Worm (Caenorhabditis elegans): ENCODE results near the gene tag-293.
A peak's percentile ranks its signal among the peaks of the same experiment; 100 is the strongest.

Gene tag-293

DNA sequence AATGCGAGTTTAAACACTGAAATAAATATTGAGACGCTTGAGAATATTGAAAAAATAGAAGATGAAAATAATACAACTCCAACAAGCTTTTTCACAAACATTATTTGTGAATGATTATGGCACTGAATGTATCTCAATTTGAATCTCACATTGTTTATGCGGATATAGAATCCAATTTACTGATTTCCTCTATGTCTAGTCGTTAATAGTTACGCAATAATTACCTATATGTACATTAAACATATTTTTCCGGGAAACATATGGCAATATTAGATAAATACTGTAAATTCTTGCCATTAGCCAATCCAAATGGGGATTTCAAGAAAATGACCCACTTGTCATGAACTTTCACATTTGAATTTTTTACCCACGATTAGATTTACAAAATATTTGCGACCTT is 40.0 kb upstream of the tag-293 start, which contains the start of gene srx-9:
Gene srx-9, minus strand, starts transcription at position 101 of the 400 bp plus-strand sequence.
- TF ChIP-seq elt-3 (tag; optimal IDR thresholded peaks at IDR 0.05), result no peak
- no peak for TF ChIP-seq ztf-1 (GFP tag; conservative IDR thresholded peaks at IDR 0.05)
- TF ChIP-seq ZK546.5 (tag; optimal IDR thresholded peaks at IDR 0.05), result no peak
- TF ChIP-seq F13H6.1 (tag; optimal IDR thresholded peaks at IDR 0.05), result no peak
- no peak for TF ChIP-seq nhr-129 (tag; optimal IDR thresholded peaks at IDR 0.05)
- TF ChIP-seq ztf-4 (tag; optimal IDR thresholded peaks at IDR 0.05), result no peak
- no peak for TF ChIP-seq fos-1 (tag; optimal IDR thresholded peaks at IDR 0.05)
- TF ChIP-seq sma-9 (GFP tag; optimal IDR thresholded peaks at IDR 0.05), result no peak
- TF ChIP-seq sma-9 (tag; optimal IDR thresholded peaks at IDR 0.05), result no peak
- TF ChIP-seq sem-4 (tag; optimal IDR thresholded peaks at IDR 0.05), result no peak
- TF ChIP-seq mab-5 (tag; optimal IDR thresholded peaks at IDR 0.05), result no peak
- TF ChIP-seq egl-27 (tag; optimal IDR thresholded peaks at IDR 0.05), result no peak
- no peak for TF ChIP-seq nhr-25 (tag; optimal IDR thresholded peaks at IDR 0.05)
- TF ChIP-seq lin-11 (tag; optimal IDR thresholded peaks at IDR 0.05), result no peak
- TF ChIP-seq crh-2 (tag; optimal IDR thresholded peaks at IDR 0.05), result no peak
- no peak for TF ChIP-seq sma-3 (GFP tag; optimal IDR thresholded peaks at IDR 0.05)
- TF ChIP-seq nhr-6 (tag; optimal IDR thresholded peaks at IDR 0.05), result no peak

DNA sequence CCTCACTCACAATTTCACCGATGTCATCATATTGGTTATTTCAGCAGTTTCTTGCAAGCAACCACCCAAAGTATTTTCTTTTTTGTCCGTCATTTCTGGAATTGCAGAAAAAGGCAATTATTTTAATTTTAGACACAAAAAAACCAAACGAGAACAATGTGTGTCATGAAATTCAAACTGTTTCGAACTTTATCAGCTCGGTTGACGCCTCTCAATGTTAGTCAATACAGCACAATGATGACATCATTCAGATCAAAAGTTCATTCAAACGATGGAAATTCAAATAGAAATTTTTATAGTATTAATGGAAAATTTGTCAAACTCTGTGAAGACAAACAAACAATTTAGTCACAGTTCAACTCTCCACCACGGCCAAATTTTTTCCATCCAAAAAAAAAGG is 36.6 kb upstream of the tag-293 start, which contains the start of gene fbxa-105:
Gene fbxa-105, minus strand, starts transcription at position 97 of the 400 bp plus-strand sequence.
- no peak for TF ChIP-seq ztf-1 (GFP tag; conservative IDR thresholded peaks at IDR 0.05)
- peak; percentile 70 for TF ChIP-seq fos-1 (tag; optimal IDR thresholded peaks at IDR 0.05)

DNA sequence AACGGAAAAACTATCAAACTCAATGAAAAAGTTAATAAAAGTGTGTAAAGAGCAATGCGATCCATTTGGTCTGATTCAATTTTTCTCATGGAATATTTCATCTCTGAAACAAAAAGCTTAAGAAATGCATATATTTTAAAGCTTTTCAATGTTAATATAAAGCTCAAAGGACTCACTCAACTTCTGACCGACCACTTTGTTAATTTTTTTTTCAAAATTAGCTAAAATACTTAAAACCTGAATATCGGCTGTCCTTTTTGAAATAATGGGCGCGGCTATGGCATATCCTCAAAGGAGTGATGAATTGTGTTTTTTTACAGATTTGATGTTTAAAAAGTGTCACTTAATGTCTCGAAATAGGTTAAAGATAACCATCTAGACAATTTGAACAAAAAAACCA is 34.4 kb upstream of the tag-293 start, which contains the start of gene C02H6.1:
Gene C02H6.1, minus strand, starts transcription at position 101 of the 400 bp plus-strand sequence.
- TF ChIP-seq mbf-1 (tag; optimal IDR thresholded peaks at IDR 0.05) (no peak), ama-1 (optimal IDR thresholded peaks at IDR 0.05) (no peak), mab-5 (tag; optimal IDR thresholded peaks at IDR 0.05) (no peak), ztf-11 (tag; optimal IDR thresholded peaks at IDR 0.05) (no peak), nhr-129 (tag; optimal IDR thresholded peaks at IDR 0.05) (no peak), R02D3.7 (tag; optimal IDR thresholded peaks at IDR 0.05) (no peak), lin-11 (tag; optimal IDR thresholded peaks at IDR 0.05) (no peak), ztf-4 (tag; optimal IDR thresholded peaks at IDR 0.05) (no peak), unc-39 (tag; optimal IDR thresholded peaks at IDR 0.05) (no peak), alr-1 (tag; optimal IDR thresholded peaks at IDR 0.05) (no peak), unc-62 (GFP tag; optimal IDR thresholded peaks at IDR 0.05) (no peak), zag-1 (tag; optimal IDR thresholded peaks at IDR 0.05) (no peak), snpc-4 (tag; optimal IDR thresholded peaks at IDR 0.05) (no peak), lsy-2 (tag; optimal IDR thresholded peaks at IDR 0.05) (no peak), elt-1 (tag; optimal IDR thresholded peaks at IDR 0.05) (no peak)

DNA sequence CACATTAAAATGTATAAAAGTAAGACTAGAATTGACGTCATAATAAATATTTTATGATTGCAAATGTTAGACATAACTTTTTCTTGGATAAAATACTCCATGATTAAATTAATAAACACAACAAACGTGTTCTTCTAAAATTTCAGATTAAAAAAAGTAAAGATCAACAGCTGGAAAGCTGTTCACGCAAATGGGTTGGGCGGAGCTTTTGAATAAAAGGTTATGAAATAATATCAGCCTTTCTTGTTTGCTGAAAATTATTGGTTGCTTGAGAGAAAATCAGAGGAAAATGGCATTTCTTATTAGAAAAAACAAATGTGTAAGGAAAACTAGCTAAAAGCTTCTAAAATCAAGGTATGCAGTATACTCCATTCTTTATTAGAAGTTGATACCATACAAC is 32.4 kb upstream of the tag-293 start, which contains the start of gene C02H6.3:
Gene C02H6.3, minus strand, starts transcription at position 101 of the 400 bp plus-strand sequence.
- TF ChIP-seq gmeb-1 (tag; optimal IDR thresholded peaks at IDR 0.05) (no peak), alr-1 (tag; optimal IDR thresholded peaks at IDR 0.05) (no peak), nhr-237 (tag; optimal IDR thresholded peaks at IDR 0.05) (no peak), lsy-2 (tag; optimal IDR thresholded peaks at IDR 0.05) (no peak), ZK546.5 (tag; optimal IDR thresholded peaks at IDR 0.05) (no peak)

DNA sequence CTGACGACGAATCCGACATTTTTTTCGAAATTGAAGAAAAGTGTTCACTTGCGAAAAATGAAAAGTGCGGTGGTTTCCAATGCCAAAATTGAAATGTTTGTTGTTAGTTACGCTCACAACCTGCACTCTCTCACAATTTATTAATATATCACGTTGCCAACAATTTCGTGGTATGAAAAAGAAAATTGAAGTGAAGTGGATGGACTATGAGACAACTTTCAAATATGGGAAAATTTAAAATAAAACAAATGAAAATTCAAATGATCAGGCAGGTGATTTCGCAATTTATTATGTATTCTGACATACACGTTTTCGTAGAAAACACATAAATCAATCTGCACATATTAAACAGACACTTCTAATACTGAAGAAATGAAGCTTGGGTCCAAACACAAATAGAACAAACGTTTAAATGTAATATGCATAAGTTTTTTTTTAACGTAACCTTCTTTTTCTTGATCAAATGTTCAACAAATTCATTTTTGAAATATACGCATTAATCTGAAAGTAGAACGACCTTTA is 30.7 kb upstream of the tag-293 start, which contains the start of gene srp-6:
Gene srp-6, minus strand, starts transcription at position 51 of the 522 bp plus-strand sequence.
- TF ChIP-seq nhr-23 (tag; optimal IDR thresholded peaks at IDR 0.05) (no peak), nhr-237 (tag; optimal IDR thresholded peaks at IDR 0.05) (no peak), ztf-4 (tag; optimal IDR thresholded peaks at IDR 0.05) (no peak), unc-55 (GFP tag; optimal IDR thresholded peaks at IDR 0.05) (peak; percentile 6), fos-1 (tag; optimal IDR thresholded peaks at IDR 0.05) (peak; percentile 2), lin-11 (tag; optimal IDR thresholded peaks at IDR 0.05) (no peak)

ce11 chrV:7381008-7381407 is 25.6 kb upstream of the tag-293 start, which contains the start of gene C03G6.17:
C03G6.17 (minus strand) TSS chrV:7381108.
- TF ChIP-seq snpc-4 (tag; optimal IDR thresholded peaks at IDR 0.05), result no peak
- no peak for TF ChIP-seq fos-1 (tag; optimal IDR thresholded peaks at IDR 0.05)
- TF ChIP-seq nhr-77 (tag; optimal IDR thresholded peaks at IDR 0.05), result no peak
- TF ChIP-seq sma-3 (GFP tag; optimal IDR thresholded peaks at IDR 0.05), result no peak
- TF ChIP-seq mab-5 (tag; optimal IDR thresholded peaks at IDR 0.05), result no peak
